Fruit fly (Drosophila melanogaster): ENCODE measurements around the gene CG31642.

The CG31642 gene

dm6 chr2L:6088371-6089365 lies 29.6 kb upstream of the CG31642 start:
- TF ChIP-seq EcR (GFP tag; optimal IDR thresholded peaks at IDR 0.05) (peak; percentile 99), CG4496 (GFP tag; IDR thresholded peaks at IDR 0.05) (peak; percentile 93), CG10348 (GFP tag; IDR thresholded peaks at IDR 0.05) (no peak), CG14655 (GFP tag; optimal IDR thresholded peaks at IDR 0.05) (no peak), CG9948 (tag; optimal IDR thresholded peaks at IDR 0.05) (peak; percentile 2), CG34367 (tag; optimal IDR thresholded peaks at IDR 0.05) (peak; percentile 2), CG13204 (GFP tag; optimal IDR thresholded peaks at IDR 0.05) (peak; percentile 83), rn (GFP tag; IDR thresholded peaks at IDR 0.05) (no peak), CG8159 (tag; optimal IDR thresholded peaks at IDR 0.05) (no peak), CG32121 (GFP tag; IDR thresholded peaks at IDR 0.05) (peak; percentile 40; the same call in 1 of the 2 replicates), Pif1A (GFP tag; optimal IDR thresholded peaks at IDR 0.05) (no peak), Snoo (tag; optimal IDR thresholded peaks at IDR 0.05) (peak; percentile 70), CG17806 (tag; optimal IDR thresholded peaks at IDR 0.05) (no peak), gl (tag; optimal IDR thresholded peaks at IDR 0.05) (peak; percentile 45), Ets98B (GFP tag; IDR thresholded peaks at IDR 0.05) (peak; percentile 55), fd96Ca (GFP tag; IDR thresholded peaks at IDR 0.05) (peak; percentile 73)

dm6 chr2L:6089604-6090198 lies 28.6 kb upstream of the CG31642 start:
- TF ChIP-seq CG8159 (tag; optimal IDR thresholded peaks at IDR 0.05) (no peak), CG15710 (tag; optimal IDR thresholded peaks at IDR 0.05) (no peak), Snoo (tag; optimal IDR thresholded peaks at IDR 0.05) (no peak), CG10348 (GFP tag; IDR thresholded peaks at IDR 0.05) (no peak), CG12605 (GFP tag; IDR thresholded peaks at IDR 0.05) (no peak), CG32121 (GFP tag; IDR thresholded peaks at IDR 0.05) (no peak), CG9948 (tag; optimal IDR thresholded peaks at IDR 0.05) (no peak), Ets98B (GFP tag; IDR thresholded peaks at IDR 0.05) (no peak)

- TF ChIP-seq fd96Ca (GFP tag; IDR thresholded peaks at IDR 0.05) (no peak), rn (GFP tag; IDR thresholded peaks at IDR 0.05) (no peak), Ets98B (GFP tag; IDR thresholded peaks at IDR 0.05) (no peak)
These were observed 27.9 kb upstream of the CG31642 start for dm6 chr2L:6090365-6090764.

dm6 chr2L:6090786-6091716 lies 27.3 kb upstream of the CG31642 start, which contains the start of gene CG45075:
TSS of gene CG45075 (plus strand) at chr2L:6091412.
- TF ChIP-seq Ets98B (GFP tag; IDR thresholded peaks at IDR 0.05) (no peak), Pif1A (GFP tag; optimal IDR thresholded peaks at IDR 0.05) (no peak), CG10348 (GFP tag; IDR thresholded peaks at IDR 0.05) (no peak), EcR (GFP tag; optimal IDR thresholded peaks at IDR 0.05) (no peak), CG34367 (tag; optimal IDR thresholded peaks at IDR 0.05) (no peak), CG13204 (GFP tag; optimal IDR thresholded peaks at IDR 0.05) (no peak), CG4496 (GFP tag; IDR thresholded peaks at IDR 0.05) (no peak), CG15710 (tag; optimal IDR thresholded peaks at IDR 0.05) (no peak), CG12605 (GFP tag; IDR thresholded peaks at IDR 0.05) (no peak), gl (tag; optimal IDR thresholded peaks at IDR 0.05) (no peak), Snoo (tag; optimal IDR thresholded peaks at IDR 0.05) (no peak), CG17806 (tag; optimal IDR thresholded peaks at IDR 0.05) (no peak), Pif1B (GFP tag; optimal IDR thresholded peaks at IDR 0.05) (no peak), CG9948 (tag; optimal IDR thresholded peaks at IDR 0.05) (no peak), CG8301 (tag; optimal IDR thresholded peaks at IDR 0.05) (no peak), CG32121 (GFP tag; IDR thresholded peaks at IDR 0.05) (no peak), CG8159 (tag; optimal IDR thresholded peaks at IDR 0.05) (no peak)

dm6 chr2L:6092300-6092699 lies 26.0 kb upstream of the CG31642 start:
- TF ChIP-seq CG14655 (GFP tag; optimal IDR thresholded peaks at IDR 0.05) (no peak), CG15710 (tag; optimal IDR thresholded peaks at IDR 0.05) (no peak), CG10348 (GFP tag; IDR thresholded peaks at IDR 0.05) (no peak), CG8159 (tag; optimal IDR thresholded peaks at IDR 0.05) (no peak), rn (GFP tag; IDR thresholded peaks at IDR 0.05) (no peak), Ets98B (GFP tag; IDR thresholded peaks at IDR 0.05) (no peak), gl (tag; optimal IDR thresholded peaks at IDR 0.05) (no peak), Pif1B (GFP tag; optimal IDR thresholded peaks at IDR 0.05) (no peak), Snoo (tag; optimal IDR thresholded peaks at IDR 0.05) (no peak), fd96Ca (GFP tag; IDR thresholded peaks at IDR 0.05) (no peak), CG34367 (tag; optimal IDR thresholded peaks at IDR 0.05) (no peak), Pif1A (GFP tag; optimal IDR thresholded peaks at IDR 0.05) (no peak), CG4496 (GFP tag; IDR thresholded peaks at IDR 0.05) (no peak), CG9948 (tag; optimal IDR thresholded peaks at IDR 0.05) (no peak), CG12605 (GFP tag; IDR thresholded peaks at IDR 0.05) (no peak), CG13204 (GFP tag; optimal IDR thresholded peaks at IDR 0.05) (no peak), EcR (GFP tag; optimal IDR thresholded peaks at IDR 0.05) (no peak), CG32121 (GFP tag; IDR thresholded peaks at IDR 0.05) (no peak), CG8301 (tag; optimal IDR thresholded peaks at IDR 0.05) (no peak), CG17806 (tag; optimal IDR thresholded peaks at IDR 0.05) (no peak)
